Fruit fly (Drosophila melanogaster): ENCODE measurements around the gene CG44002.
"Not testable (repeated sequence)": the region's sequence is repeated elsewhere in the genome, so short reads cannot be mapped to it uniquely, and the experiment has no call there.

CG44002 gene

dm6 chr2L:3170949-3171579, at the start of gene CG44002:
Gene CG44002, minus strand, starts transcription at chr2L:3171092.
- TF ChIP-seq CG17801 (GFP tag; optimal IDR thresholded peaks at IDR 0.05; ENCODE audit: partially characterized antibody): no peak

- TF ChIP-seq CG17801 (GFP tag; optimal IDR thresholded peaks at IDR 0.05; ENCODE audit: partially characterized antibody): no peak
Measured at dm6 chr2L:3200396-3200795, 29.5 kb upstream of the CG44002 start, which contains the start of gene CG34393. Gene CG34393, minus strand, starts transcription at chr2L:3200496.

- no peak for TF ChIP-seq CG17801 (GFP tag; optimal IDR thresholded peaks at IDR 0.05; ENCODE audit: partially characterized antibody)
Measured at dm6 chr2L:3199556-3199955, 28.7 kb upstream of the CG44002 start.

- no peak for TF ChIP-seq CG17801 (GFP tag; optimal IDR thresholded peaks at IDR 0.05; ENCODE audit: partially characterized antibody)
Measured at dm6 chr2L:3188875-3189274, 18.0 kb upstream of the CG44002 start.

dm6 chr2L:3183205-3183604, 12.3 kb upstream of the CG44002 start:
- no peak for TF ChIP-seq CG17801 (GFP tag; optimal IDR thresholded peaks at IDR 0.05; ENCODE audit: partially characterized antibody)

- TF ChIP-seq CG17801 (GFP tag; optimal IDR thresholded peaks at IDR 0.05; ENCODE audit: partially characterized antibody): no peak
Measured at dm6 chr2L:3179654-3180053, 8.8 kb upstream of the CG44002 start.

dm6 chr2L:3173740-3174139, 2.8 kb upstream of the CG44002 start, which contains the start of the genes CG31698 and CG15404:
Gene CG31698, minus strand, starts transcription at chr2L:3173840.
Gene CG15404, plus strand, starts transcription at chr2L:3173972.
- no peak for TF ChIP-seq CG17801 (GFP tag; optimal IDR thresholded peaks at IDR 0.05; ENCODE audit: partially characterized antibody)

dm6 chr2L:3172745-3173271, 1.9 kb upstream of the CG44002 start:
- peak; percentile 44 for TF ChIP-seq CG17801 (GFP tag; optimal IDR thresholded peaks at IDR 0.05; ENCODE audit: partially characterized antibody)

- no peak for TF ChIP-seq CG17801 (GFP tag; optimal IDR thresholded peaks at IDR 0.05; ENCODE audit: partially characterized antibody)
Measured at dm6 chr2L:3166710-3167109, 4.2 kb downstream of the CG44002 start.

dm6 chr2L:3165022-3165647, 5.8 kb downstream of the CG44002 start:
- TF ChIP-seq CG17801 (GFP tag; optimal IDR thresholded peaks at IDR 0.05; ENCODE audit: partially characterized antibody): no peak

- TF ChIP-seq CG17801 (GFP tag; optimal IDR thresholded peaks at IDR 0.05; ENCODE audit: partially characterized antibody): no peak
Measured at dm6 chr2L:3164257-3165021, 6.5 kb downstream of the CG44002 start.

- TF ChIP-seq CG17801 (GFP tag; optimal IDR thresholded peaks at IDR 0.05; ENCODE audit: partially characterized antibody): not testable (repeated sequence)
Measured at dm6 chr2L:3163490-3163889, 7.4 kb downstream of the CG44002 start, which contains the start of gene Hydr2. Gene Hydr2, plus strand, starts transcription at chr2L:3163645.

dm6 chr2L:3159144-3160000, 11.5 kb downstream of the CG44002 start, which contains the start of the genes Mad and gkt:
Gene Mad, minus strand, starts transcription at chr2L:3159643.
Gene gkt, plus strand, starts transcription at chr2L:3159950.
- TF ChIP-seq CG17801 (GFP tag; optimal IDR thresholded peaks at IDR 0.05; ENCODE audit: partially characterized antibody): no peak

- TF ChIP-seq CG17801 (GFP tag; optimal IDR thresholded peaks at IDR 0.05; ENCODE audit: partially characterized antibody): no peak
Measured at dm6 chr2L:3158260-3159072, 12.4 kb downstream of the CG44002 start.
